Worm (Caenorhabditis elegans) whole organism, L4/young adult: ENCODE measurements around the gene ZK616.61.

Source experiments
- W03F9.2 ChIP-seq: fragments of 150-350 bp; optimal IDR thresholded peaks from 2 replicates; lab custom pipeline; 2014; ENCODE audit warnings: missing biosample characterization, missing genetic modification characterization
- dao-5 ChIP-seq: sonication (generic microtip); optimal IDR thresholded peaks from 2 replicates; lab custom pipeline; 2016; ENCODE audit warnings: missing genotype, missing genetic modification characterization, moderate library complexity, missing compliant biosample characterization
- him-1 ChIP-seq: sonication (generic microtip); optimal IDR thresholded peaks from 2 replicates; lab custom pipeline; 2016; ENCODE audit warnings: missing genotype, missing genetic modification reagents, missing genetic modification characterization, missing compliant biosample characterization

ZK616.61 gene

DNA sequence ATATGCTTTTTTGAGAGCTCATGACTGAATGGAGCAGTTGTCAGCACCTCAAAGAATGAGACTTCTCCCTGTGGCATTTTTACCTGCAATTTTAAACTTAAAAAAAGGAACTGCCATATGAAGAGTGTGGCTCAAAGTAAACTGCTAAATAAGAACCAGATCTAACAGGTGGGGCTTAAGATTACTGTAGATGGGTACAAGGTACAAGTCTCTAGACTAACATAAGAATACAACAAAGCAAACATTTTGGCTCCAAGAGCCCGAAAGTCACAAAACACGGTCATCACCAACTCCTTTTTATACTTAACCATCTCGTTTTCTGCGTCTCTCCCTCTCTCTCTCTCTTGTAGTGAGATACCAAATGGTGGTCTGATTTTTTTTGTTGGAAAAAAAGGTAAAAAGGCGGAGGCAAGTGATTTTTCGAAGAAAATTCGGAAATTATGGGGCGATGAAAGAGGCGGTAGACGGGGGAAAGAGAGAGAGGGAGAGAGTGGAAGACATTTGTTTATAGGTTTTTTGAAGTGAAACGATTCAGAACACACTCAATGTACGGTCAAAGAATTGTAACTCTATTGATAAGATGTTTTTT, 16.9 kb upstream of the ZK616.61 start, which contains the start of gene elo-6:
elo-6 (minus strand) TSS at position 83 of the 589 bp plus-strand sequence.
- TF ChIP-seq him-1 (no peak), W03F9.2 (no peak), dao-5 (tag; lab: Kevin White, UChicago) (no peak)

DNA sequence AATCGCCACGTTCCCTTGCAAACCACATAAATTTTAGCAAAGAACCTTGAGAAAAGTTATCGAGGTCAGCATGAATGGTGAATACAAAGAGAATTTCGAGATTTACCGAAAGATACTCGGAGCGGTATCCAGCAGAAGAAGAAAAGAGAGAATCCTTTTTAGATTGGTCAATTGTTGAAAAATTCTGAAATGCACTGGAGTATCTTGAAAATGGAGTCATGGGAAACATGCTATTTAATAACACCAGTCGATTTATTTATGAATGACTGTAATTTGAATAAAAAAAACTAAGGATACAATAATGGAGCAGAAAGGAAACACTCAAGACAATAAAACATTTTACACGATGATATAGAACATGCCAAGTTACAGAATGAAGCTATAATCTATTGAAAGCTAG, 15.5 kb upstream of the ZK616.61 start:
- TF ChIP-seq him-1 (no peak), dao-5 (tag; lab: Kevin White, UChicago) (no peak), W03F9.2 (no peak)

DNA sequence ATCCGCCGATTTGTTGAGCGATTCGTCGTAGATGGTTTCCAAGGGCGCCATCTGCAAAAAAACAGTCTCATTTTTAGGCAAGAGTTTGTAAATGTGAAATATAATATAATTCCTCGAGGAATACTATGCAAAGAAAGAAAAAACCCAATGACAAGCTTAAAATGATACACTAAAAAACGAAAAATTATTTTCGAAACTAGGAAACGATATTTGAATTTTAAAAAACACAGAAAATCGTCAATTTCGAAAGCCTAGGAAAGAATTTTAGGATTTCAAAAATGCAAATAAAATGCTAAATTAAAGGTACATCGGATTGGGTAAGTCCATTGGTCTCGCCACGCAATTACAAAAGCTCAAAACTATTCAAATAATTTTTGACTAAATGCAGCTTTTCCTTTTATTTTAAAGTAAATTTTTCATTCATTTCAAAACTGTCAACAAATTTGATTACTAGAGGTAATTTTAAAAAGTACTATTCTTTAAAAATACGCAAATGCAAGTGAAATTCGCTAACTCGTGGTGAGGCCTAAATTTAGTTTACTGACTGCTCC, 13.9 kb upstream of the ZK616.61 start, which contains the start of the genes htp-1 and ZK616.5:
htp-1 (minus strand) TSS at position 51 of the 551 bp plus-strand sequence.
ZK616.5 (plus strand) TSS at position 423 of the 551 bp plus-strand sequence.
- TF ChIP-seq dao-5 (tag; lab: Kevin White, UChicago) (no peak), W03F9.2 (no peak), him-1 (no peak)

DNA sequence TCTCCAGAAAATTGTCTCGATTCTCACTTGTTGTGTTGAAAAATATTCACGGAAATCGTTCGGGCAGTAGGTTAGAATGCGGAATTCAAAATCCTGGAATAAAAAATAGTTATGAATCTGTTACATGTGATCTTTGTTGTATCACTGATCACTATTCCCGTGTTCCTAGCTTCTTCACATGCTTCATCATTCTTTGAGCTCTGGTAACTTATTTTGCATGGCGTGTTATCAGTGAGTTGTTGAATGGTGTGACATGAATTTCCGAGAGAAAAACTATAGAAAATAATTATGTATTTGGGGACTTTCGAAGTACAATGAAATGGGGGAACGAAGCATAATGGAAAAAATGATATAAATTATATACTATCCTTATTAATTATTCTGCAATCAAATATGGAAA, 11.9 kb upstream of the ZK616.61 start:
- no peak for TF ChIP-seq W03F9.2
- TF ChIP-seq dao-5 (tag; lab: Kevin White, UChicago): no peak
- no peak for TF ChIP-seq him-1

DNA sequence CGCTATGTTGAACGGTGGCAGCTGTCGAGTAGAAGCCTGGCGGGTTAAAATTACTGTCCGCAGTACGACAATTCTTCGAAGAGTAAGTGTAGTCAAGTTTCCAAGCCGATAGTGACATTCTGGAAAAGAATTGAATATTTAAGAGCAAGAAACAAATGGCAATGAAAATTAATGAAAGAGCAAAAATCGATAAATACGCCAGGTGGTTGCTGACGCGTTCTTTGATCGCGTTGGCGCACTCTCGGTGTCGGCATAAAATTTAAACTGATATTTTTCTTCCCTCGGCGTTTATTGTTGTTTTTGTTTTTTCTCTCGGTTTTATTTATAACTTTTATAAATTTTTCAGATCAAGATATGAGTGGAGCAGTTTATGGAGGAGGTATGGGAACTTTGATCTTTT, 10.8 kb upstream of the ZK616.61 start, which contains the start of the genes perm-3 and swsn-6:
perm-3 (minus strand) TSS at position 118 of the 400 bp plus-strand sequence.
swsn-6 (plus strand) TSS at position 347 of the 400 bp plus-strand sequence.
- TF ChIP-seq him-1 (no peak), W03F9.2 (peak; percentile 79)

DNA sequence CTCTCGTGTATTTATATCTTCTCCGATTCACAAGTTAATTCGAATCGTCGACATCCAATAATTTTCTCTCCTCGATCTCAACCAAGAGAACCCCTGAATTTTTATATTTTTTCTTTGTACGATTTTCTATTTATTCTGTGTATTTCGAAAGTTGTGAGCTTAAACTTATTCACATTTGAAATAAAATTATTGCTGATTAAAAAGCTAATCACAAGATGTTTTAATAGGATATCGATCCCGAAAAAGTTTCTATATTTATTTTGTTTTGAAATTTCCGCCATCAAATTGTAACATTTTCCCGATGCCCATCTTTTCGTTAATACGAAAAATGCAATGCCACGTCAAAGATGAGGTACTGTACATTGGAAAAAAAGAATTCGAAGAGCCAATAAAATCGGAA, 8.7 kb upstream of the ZK616.61 start, which contains the start of gene ZK616.3:
ZK616.3 (plus strand) TSS at position 301 of the 400 bp plus-strand sequence.
- TF ChIP-seq dao-5 (tag; lab: Kevin White, UChicago) (no peak), W03F9.2 (no peak), him-1 (no peak)

DNA sequence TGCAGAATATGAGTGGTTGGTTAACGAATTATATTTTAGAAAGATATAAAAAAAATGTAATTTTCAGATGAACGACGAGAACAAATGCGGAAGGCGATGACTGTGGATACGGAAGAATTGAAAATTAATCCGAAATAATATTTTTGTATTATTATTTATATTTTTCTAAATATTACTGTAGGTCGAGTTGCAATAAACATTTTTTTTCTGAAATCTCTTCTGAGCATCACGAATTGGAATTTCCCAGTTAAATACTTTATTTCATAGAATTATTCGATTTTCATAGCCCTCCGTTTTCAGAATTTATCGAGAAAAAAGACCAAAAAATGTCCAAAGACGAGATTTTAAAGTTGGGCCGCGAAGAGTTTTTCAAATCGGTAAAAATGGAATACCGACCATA, 7.9 kb upstream of the ZK616.61 start, which contains the start of gene ZK616.2:
ZK616.2 (plus strand) TSS at position 301 of the 400 bp plus-strand sequence.
- TF ChIP-seq him-1 (no peak), W03F9.2 (no peak), dao-5 (tag; lab: Kevin White, UChicago) (no peak)

DNA sequence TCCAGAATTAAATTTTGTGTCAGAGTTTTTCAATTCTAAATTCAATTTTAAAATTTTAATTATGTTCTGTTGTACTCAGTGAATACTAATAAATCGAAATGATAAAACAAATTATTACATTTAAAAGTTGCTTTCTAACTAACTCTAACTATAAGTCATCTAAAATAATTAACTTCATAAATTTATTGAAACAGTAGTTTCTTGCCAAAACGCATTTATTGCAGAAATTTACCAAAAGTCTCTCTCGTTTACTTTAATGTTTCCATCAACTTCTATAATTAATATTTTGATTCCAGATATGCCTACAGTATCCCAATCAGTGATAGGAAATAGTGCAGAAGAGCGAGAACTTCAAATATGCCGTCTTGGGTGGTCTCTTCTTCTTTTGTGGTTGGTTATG, 4.8 kb upstream of the ZK616.61 start, which contains the start of gene ZK616.1:
ZK616.1 (plus strand) TSS at position 301 of the 400 bp plus-strand sequence.
- TF ChIP-seq him-1 (no peak), dao-5 (tag; lab: Kevin White, UChicago) (no peak), W03F9.2 (no peak)

DNA sequence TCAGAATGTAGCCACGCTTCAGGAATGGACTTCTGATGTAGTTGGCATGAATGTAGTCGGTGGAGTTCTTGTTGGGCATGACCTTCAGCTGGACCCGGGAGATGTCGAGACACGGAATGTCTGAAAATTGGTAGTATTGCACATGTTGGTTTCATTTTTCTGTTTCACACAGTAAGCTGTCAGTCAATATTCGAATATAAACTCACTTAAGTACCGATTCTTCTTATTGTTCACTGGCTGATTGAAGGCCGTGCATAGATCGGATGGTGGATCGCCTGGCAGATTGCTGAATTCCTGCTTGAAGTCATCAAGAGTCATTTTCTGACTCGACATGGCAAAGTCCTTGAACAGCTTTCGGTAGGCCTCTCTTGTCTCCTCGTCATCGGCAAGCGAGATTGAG, 3.7 kb downstream of the ZK616.61 start:
- no peak for TF ChIP-seq dao-5 (tag; lab: Kevin White, UChicago)

DNA sequence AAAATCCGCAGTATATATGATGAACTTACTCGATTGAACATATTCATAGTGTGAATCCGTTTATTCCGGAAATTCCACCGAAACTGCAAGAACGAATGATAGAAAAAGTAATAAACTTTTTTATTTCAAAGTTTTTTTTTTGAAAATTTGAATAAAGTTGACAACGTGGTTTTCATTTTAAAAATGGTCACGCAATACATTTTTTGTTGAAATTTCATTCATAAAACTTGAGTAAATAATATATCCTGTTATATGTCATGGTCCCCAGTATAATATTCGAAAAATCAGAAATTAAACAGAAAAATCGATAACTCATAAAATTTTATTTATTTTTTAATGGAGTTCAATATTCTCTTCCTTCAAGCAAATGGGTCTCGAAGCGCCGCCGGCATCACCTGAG, 5.7 kb downstream of the ZK616.61 start, which contains the start of gene ZK616.65:
ZK616.65 (minus strand) TSS at position 101 of the 400 bp plus-strand sequence.
- no peak for TF ChIP-seq W03F9.2
- no peak for TF ChIP-seq dao-5 (tag; lab: Kevin White, UChicago)

DNA sequence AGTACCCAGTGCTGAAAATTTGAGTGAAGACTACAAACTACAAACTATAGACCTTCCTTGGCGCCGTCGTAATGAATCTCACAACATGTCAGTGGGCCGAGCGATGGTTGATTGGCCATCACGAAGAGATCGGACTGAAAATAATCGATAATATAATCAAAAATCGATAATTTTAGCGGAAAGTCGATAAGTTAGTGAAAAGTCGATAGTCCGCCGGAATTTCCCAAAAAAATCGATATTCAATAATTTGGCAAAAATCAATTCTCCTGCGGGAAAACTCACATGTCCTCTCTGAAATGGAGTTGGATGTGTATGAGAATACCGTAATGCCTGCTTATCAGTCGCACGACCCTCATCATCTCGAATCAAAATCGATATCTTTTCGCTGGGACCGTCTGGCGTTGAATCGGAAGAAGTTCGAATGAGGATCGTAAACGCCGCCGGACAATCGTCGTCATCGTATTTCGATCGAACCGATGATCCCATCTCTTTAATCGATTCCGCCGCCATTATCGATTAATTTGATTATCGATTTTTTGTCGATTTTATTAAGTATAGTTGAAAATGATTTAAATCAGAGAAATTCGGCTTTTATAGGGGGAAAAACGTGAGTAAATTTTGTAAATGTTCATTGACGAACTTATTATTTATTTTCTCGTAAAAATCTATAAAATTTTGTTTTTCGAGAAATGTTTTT, 6.3 kb downstream of the ZK616.61 start, which contains the start of gene ZK616.8:
ZK616.8 (minus strand) TSS at position 553 of the 697 bp plus-strand sequence.
- TF ChIP-seq W03F9.2: no peak
- no peak for TF ChIP-seq him-1
- no peak for TF ChIP-seq dao-5 (tag; lab: Kevin White, UChicago)

DNA sequence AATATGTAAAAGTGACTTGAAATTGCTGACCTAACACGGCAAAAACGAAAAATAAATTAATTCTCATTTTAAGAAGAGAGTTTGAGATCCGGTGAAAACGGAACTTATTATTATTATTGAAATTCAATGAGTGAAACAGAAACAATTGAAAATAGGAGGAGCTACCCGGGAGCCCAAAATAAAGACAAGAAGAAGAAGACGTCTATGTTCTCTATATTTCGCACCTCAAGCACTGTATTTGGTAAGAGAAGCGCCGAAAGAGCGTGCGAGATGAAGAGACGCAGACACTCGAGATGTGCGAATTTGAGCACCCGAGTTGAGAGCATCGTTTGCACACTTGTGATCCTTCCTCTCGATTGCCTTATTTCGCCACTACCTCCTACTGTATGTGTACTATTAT, 10.3 kb downstream of the ZK616.61 start, which contains the start of gene spp-7:
spp-7 (minus strand) TSS at position 101 of the 400 bp plus-strand sequence.
- TF ChIP-seq him-1 (no peak), dao-5 (tag; lab: Kevin White, UChicago) (no peak), W03F9.2 (no peak)

DNA sequence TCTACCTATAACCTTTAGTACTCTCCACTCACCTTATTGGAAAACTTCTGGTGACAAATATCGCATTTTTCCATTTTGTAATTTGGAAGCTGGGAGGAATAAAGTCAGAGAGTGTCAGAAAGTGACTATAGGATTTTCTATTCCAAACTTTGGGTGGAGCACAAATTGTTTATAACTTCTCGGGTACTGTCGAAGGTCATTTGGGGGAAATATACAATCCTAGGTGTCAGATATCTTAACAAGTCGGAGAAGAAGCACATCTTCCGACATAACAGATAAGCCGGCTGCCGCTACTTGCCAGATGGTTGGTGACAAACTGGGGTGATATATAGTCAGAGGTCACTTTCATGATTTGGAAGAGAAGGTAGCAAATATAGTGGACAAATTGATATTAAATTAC, 13.7 kb downstream of the ZK616.61 start, which contains the start of gene ehn-3:
ehn-3 (minus strand) TSS at position 101 of the 400 bp plus-strand sequence.
- TF ChIP-seq W03F9.2 (no peak), dao-5 (tag; lab: Kevin White, UChicago) (no peak), him-1 (no peak)

DNA sequence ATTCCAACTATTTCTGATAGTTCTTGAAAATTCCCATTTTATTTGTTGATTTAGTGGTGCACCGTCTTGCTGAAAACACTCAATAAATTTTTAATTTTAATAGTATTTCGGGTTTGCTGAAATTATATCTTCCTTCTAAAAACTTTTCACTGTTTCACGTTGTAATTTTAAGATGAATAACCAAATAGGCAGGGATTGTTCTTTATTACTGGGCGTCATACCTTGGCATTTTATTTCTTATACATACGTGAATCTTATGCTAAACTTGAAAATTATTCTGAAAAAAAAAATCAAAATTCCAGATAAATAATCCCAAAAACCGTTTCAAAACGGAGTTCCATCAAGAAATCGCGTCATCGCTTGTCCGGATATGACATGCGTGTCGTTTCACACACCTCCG, 33.3 kb downstream of the ZK616.61 start, which contains the start of gene mgl-3:
mgl-3 (plus strand) TSS at position 301 of the 400 bp plus-strand sequence.
- TF ChIP-seq dao-5 (tag; lab: Kevin White, UChicago) (no peak), him-1 (no peak), W03F9.2 (no peak)
